Worm (Caenorhabditis elegans) whole organism, late embryonic: ENCODE measurements around the gene C24A8.6.

Experiments used
- C08G9.2 ChIP-seq: sonication (generic microtip); optimal IDR thresholded peaks from 2 replicates; lab custom pipeline; 2016; ENCODE audit warnings: mild to moderate bottlenecking, missing genetic modification characterization, moderate library complexity, missing compliant biosample characterization
- F13H6.1 ChIP-seq: sonication (generic microtip); optimal IDR thresholded peaks from 2 replicates; lab custom pipeline; 2016; ENCODE audit warnings: missing genetic modification characterization, missing compliant biosample characterization
- K02D7.2 ChIP-seq: sonication (generic microtip); optimal IDR thresholded peaks from 2 replicates; lab custom pipeline; 2017; ENCODE audit warnings: mild to moderate bottlenecking, missing genetic modification characterization, missing compliant biosample characterization
- K09A11.1 ChIP-seq: sonication (generic microtip); optimal IDR thresholded peaks from 2 replicates; lab custom pipeline; 2017; ENCODE audit warnings: antibody characterized with exemption, mild to moderate bottlenecking, missing genetic modification characterization, missing compliant biosample characterization; ENCODE audit not compliant: insufficient read depth
- T23F11.4 ChIP-seq: fragments of 200-800 bp; sonication (Bioruptor generic); optimal IDR thresholded peaks from 2 replicates; lab custom pipeline; 2018; ENCODE audit warnings: mild to moderate bottlenecking, missing genetic modification characterization, missing compliant biosample characterization
- Y22D7AL.16 ChIP-seq: sonication (generic microtip); optimal IDR thresholded peaks from 2 replicates; lab custom pipeline; 2016; ENCODE audit warnings: missing genetic modification characterization, missing compliant biosample characterization
- ceh-14 ChIP-seq: sonication (generic microtip); optimal IDR thresholded peaks from 2 replicates; lab custom pipeline; 2016; ENCODE audit warnings: missing genotype, missing genetic modification characterization, missing compliant biosample characterization
- ceh-18 ChIP-seq: sonication (generic microtip); optimal IDR thresholded peaks from 2 replicates; lab custom pipeline; 2016; ENCODE audit warnings: missing genetic modification characterization, missing compliant biosample characterization
- ceh-19 ChIP-seq: fragments of 200-800 bp; sonication (Bioruptor generic); optimal IDR thresholded peaks from 2 replicates; lab custom pipeline; 2018; ENCODE audit warnings: mild to moderate bottlenecking, missing genetic modification characterization, missing compliant biosample characterization
- ceh-2 ChIP-seq: sonication (generic microtip); optimal IDR thresholded peaks from 2 replicates; lab custom pipeline; 2016; ENCODE audit warnings: missing genotype, missing genetic modification characterization, missing compliant biosample characterization
- ceh-22 ChIP-seq: sonication (generic microtip); optimal IDR thresholded peaks from 2 replicates; lab custom pipeline; 2017; ENCODE audit warnings: missing biosample characterization, missing genetic modification characterization
- ceh-24 ChIP-seq: sonication (generic microtip); optimal IDR thresholded peaks from 2 replicates; lab custom pipeline; 2016; ENCODE audit warnings: mild to moderate bottlenecking, missing genetic modification characterization, missing compliant biosample characterization
- ceh-30 ChIP-seq: fragments of 150-350 bp; optimal IDR thresholded peaks from 2 replicates; lab custom pipeline; 2014; ENCODE audit warnings: missing biosample characterization, missing genetic modification characterization
- ceh-31 ChIP-seq: sonication (generic microtip); optimal IDR thresholded peaks from 2 replicates; lab custom pipeline; 2016; ENCODE audit warnings: missing genetic modification characterization, missing compliant biosample characterization
- ceh-34 ChIP-seq: sonication (generic microtip); optimal IDR thresholded peaks from 2 replicates; lab custom pipeline; 2016; ENCODE audit warnings: mild to moderate bottlenecking, missing genetic modification characterization, missing compliant biosample characterization
- ceh-45 ChIP-seq: fragments of 200-800 bp; sonication (Bioruptor generic); IDR thresholded peaks from 2 replicates; pipeline ENCODE4 v1.3.6; 2022; ENCODE audit warnings: missing genetic modification reagents, missing genetic modification characterization, missing compliant biosample characterization
- ceh-48 ChIP-seq: sonication (generic microtip); optimal IDR thresholded peaks from 2 replicates; lab custom pipeline; 2016; ENCODE audit warnings: missing genetic modification characterization, inconsistent platforms, missing compliant biosample characterization
- ceh-9 ChIP-seq: sonication (generic microtip); optimal IDR thresholded peaks from 2 replicates; lab custom pipeline; 2016; ENCODE audit warnings: mild to moderate bottlenecking, missing genetic modification characterization, inconsistent platforms, missing compliant biosample characterization
- che-1 ChIP-seq: sonication (generic microtip); optimal IDR thresholded peaks from 2 replicates; lab custom pipeline; 2016; ENCODE audit warnings: mild to moderate bottlenecking, missing genetic modification characterization, missing compliant biosample characterization
- dmd-4 ChIP-seq: sonication (generic microtip); optimal IDR thresholded peaks from 2 replicates; lab custom pipeline; 2016; ENCODE audit warnings: borderline replicate concordance, missing genetic modification characterization, missing compliant biosample characterization
- dve-1 ChIP-seq: sonication (generic microtip); optimal IDR thresholded peaks from 2 replicates; lab custom pipeline; 2017; ENCODE audit warnings: antibody characterized with exemption, mild to moderate bottlenecking, missing genetic modification characterization, missing compliant biosample characterization
- eyg-1 ChIP-seq: sonication (generic microtip); optimal IDR thresholded peaks from 2 replicates; lab custom pipeline; 2016; ENCODE audit warnings: missing genotype, missing genetic modification characterization, missing compliant biosample characterization
- fax-1 ChIP-seq: sonication (generic microtip); optimal IDR thresholded peaks from 2 replicates; lab custom pipeline; 2016; ENCODE audit warnings: missing genotype, missing genetic modification characterization, missing compliant biosample characterization
- fkh-10 ChIP-seq: fragments of 150-350 bp; optimal IDR thresholded peaks from 2 replicates; lab custom pipeline; 2014; ENCODE audit warnings: missing biosample characterization, missing genetic modification reagents, missing genetic modification characterization
- fkh-6 ChIP-seq: sonication (generic microtip); optimal IDR thresholded peaks from 2 replicates; lab custom pipeline; 2016; ENCODE audit warnings: missing genetic modification characterization, missing compliant biosample characterization
- gmeb-2 ChIP-seq: sonication (generic microtip); optimal IDR thresholded peaks from 2 replicates; lab custom pipeline; 2016; ENCODE audit warnings: missing genetic modification characterization, inconsistent platforms, missing compliant biosample characterization
- hlh-15 ChIP-seq: sonication (generic microtip); optimal IDR thresholded peaks from 2 replicates; lab custom pipeline; 2016; ENCODE audit warnings: missing genetic modification characterization, missing compliant biosample characterization
- hlh-30 ChIP-seq: sonication (generic microtip); optimal IDR thresholded peaks from 2 replicates; lab custom pipeline; 2017; ENCODE audit warnings: antibody characterized with exemption, missing genetic modification characterization, missing compliant biosample characterization; ENCODE audit not compliant: insufficient read depth
- hlh-6 ChIP-seq: sonication (generic microtip); optimal IDR thresholded peaks from 2 replicates; lab custom pipeline; 2016; ENCODE audit warnings: missing genotype, missing genetic modification characterization, missing compliant biosample characterization
- hlh-8 ChIP-seq: sonication (generic microtip); optimal IDR thresholded peaks from 2 replicates; lab custom pipeline; 2016; ENCODE audit warnings: missing genotype, missing genetic modification characterization, missing compliant biosample characterization
- lim-6 ChIP-seq: sonication (generic microtip); optimal IDR thresholded peaks from 2 replicates; lab custom pipeline; 2016; ENCODE audit warnings: missing genetic modification characterization, missing compliant biosample characterization
- madf-2 ChIP-seq: sonication (generic microtip); optimal IDR thresholded peaks from 2 replicates; lab custom pipeline; 2017; ENCODE audit warnings: missing genetic modification characterization, missing compliant biosample characterization
- mec-3 ChIP-seq: sonication (generic microtip); optimal IDR thresholded peaks from 2 replicates; lab custom pipeline; 2016; ENCODE audit warnings: borderline replicate concordance, missing genetic modification characterization, missing compliant biosample characterization
- nfya-1 ChIP-seq: sonication (generic microtip); optimal IDR thresholded peaks from 2 replicates; lab custom pipeline; 2017; ENCODE audit warnings: missing genetic modification characterization, mild to moderate bottlenecking, missing compliant biosample characterization, antibody characterized with exemption, moderate library complexity
- nhr-11 ChIP-seq: fragments of 150-350 bp; optimal IDR thresholded peaks from 2 replicates; lab custom pipeline; 2014; ENCODE audit warnings: missing biosample characterization, missing genetic modification characterization
- odd-2 ChIP-seq: sonication (generic microtip); optimal IDR thresholded peaks from 2 replicates; lab custom pipeline; 2017; ENCODE audit warnings: antibody characterized with exemption, mild to moderate bottlenecking, missing genetic modification characterization, missing compliant biosample characterization
- pag-3 ChIP-seq: sonication (generic microtip); optimal IDR thresholded peaks from 2 replicates; lab custom pipeline; 2016; ENCODE audit warnings: missing compliant biosample characterization, missing genetic modification characterization, borderline replicate concordance
- pat-9 ChIP-seq: fragments of 200-800 bp; sonication (Bioruptor generic); optimal IDR thresholded peaks from 2 replicates; lab custom pipeline; 2018; ENCODE audit warnings: mild to moderate bottlenecking, missing genetic modification characterization, moderate library complexity, missing compliant biosample characterization
- pax-1 ChIP-seq: fragments of 150-350 bp; optimal IDR thresholded peaks from 2 replicates; lab custom pipeline; 2014; ENCODE audit warnings: missing biosample characterization, missing genetic modification characterization
- pha-2 ChIP-seq: sonication (generic microtip); optimal IDR thresholded peaks from 2 replicates; lab custom pipeline; 2017; ENCODE audit warnings: mild to moderate bottlenecking, missing genetic modification characterization, missing compliant biosample characterization
- pha-4 ChIP-seq: fragments of 150-350 bp; optimal IDR thresholded peaks from 2 replicates; lab custom pipeline; 2018; ENCODE audit warnings: missing biosample characterization, missing genetic modification reagents, missing genetic modification characterization
- pros-1 ChIP-seq: fragments of 150-350 bp; optimal IDR thresholded peaks from 2 replicates; lab custom pipeline; 2014; ENCODE audit warnings: missing biosample characterization, missing genetic modification reagents, missing genetic modification characterization
- ref-2 ChIP-seq: sonication (generic microtip); optimal IDR thresholded peaks from 2 replicates; lab custom pipeline; 2016; ENCODE audit warnings: missing genetic modification characterization, missing compliant biosample characterization
- sdc-2 ChIP-seq: sonication (generic microtip); optimal IDR thresholded peaks from 2 replicates; lab custom pipeline; 2016; ENCODE audit warnings: missing genotype, missing genetic modification characterization, missing compliant biosample characterization
- syd-9 ChIP-seq: sonication (generic microtip); optimal IDR thresholded peaks from 2 replicates; lab custom pipeline; 2016; ENCODE audit warnings: mild to moderate bottlenecking, missing genetic modification characterization, moderate library complexity, missing compliant biosample characterization
- tbx-2 ChIP-seq: sonication (generic microtip); optimal IDR thresholded peaks from 2 replicates; lab custom pipeline; 2016; ENCODE audit warnings: missing genetic modification characterization, missing compliant biosample characterization
- tbx-7 ChIP-seq: sonication (generic microtip); optimal IDR thresholded peaks from 2 replicates; lab custom pipeline; 2016; ENCODE audit warnings: missing genotype, missing genetic modification characterization, missing compliant biosample characterization
- ttx-3 ChIP-seq: sonication (generic microtip); optimal IDR thresholded peaks from 2 replicates; lab custom pipeline; 2016; ENCODE audit warnings: missing genetic modification reagents, missing genetic modification characterization, missing compliant biosample characterization
- unc-42 ChIP-seq: sonication (generic microtip); optimal IDR thresholded peaks from 2 replicates; lab custom pipeline; 2016; ENCODE audit warnings: missing genotype, missing genetic modification characterization, missing compliant biosample characterization
- unc-55 ChIP-seq: sonication (generic microtip); optimal IDR thresholded peaks from 2 replicates; lab custom pipeline; 2017; ENCODE audit warnings: missing biosample characterization, missing genetic modification reagents, missing genetic modification characterization
- unc-86 ChIP-seq: sonication (generic microtip); optimal IDR thresholded peaks from 2 replicates; lab custom pipeline; 2016; ENCODE audit warnings: missing genetic modification characterization, missing compliant biosample characterization
- zip-5 ChIP-seq: sonication (generic microtip); optimal IDR thresholded peaks from 2 replicates; lab custom pipeline; 2016; ENCODE audit warnings: missing genetic modification characterization, missing compliant biosample characterization
- ztf-16 ChIP-seq: sonication (generic microtip); optimal IDR thresholded peaks from 2 replicates; lab custom pipeline; 2017; ENCODE audit warnings: missing genetic modification characterization, missing compliant biosample characterization

Gene C24A8.6

ce11 chrX:4307559-4308005 is 24.6 kb downstream of the C24A8.6 start (continued):
- TF ChIP-seq hlh-6 (tag; lab: Kevin White, UChicago) (no peak), fkh-6 (tag; lab: Kevin White, UChicago) (no peak), nhr-11 (tag; lab: Kevin White, UChicago) (no peak), ceh-31 (tag; lab: Kevin White, UChicago) (peak; percentile 65), fax-1 (tag; lab: Kevin White, UChicago) (no peak), sdc-2 (tag; lab: Kevin White, UChicago) (peak; percentile 47), unc-86 (tag; lab: Kevin White, UChicago) (peak; percentile 5), F13H6.1 (tag; lab: Kevin White, UChicago) (no peak), unc-42 (tag; lab: Kevin White, UChicago) (peak; percentile 18), dve-1 (tag; lab: Kevin White, UChicago) (no peak), ttx-3 (tag; lab: Kevin White, UChicago) (peak; percentile 24), pros-1 (tag; lab: Kevin White, UChicago) (no peak), ceh-24 (tag; lab: Kevin White, UChicago) (no peak), ceh-14 (tag; lab: Kevin White, UChicago) (peak; percentile 55), T23F11.4 (GFP tag; lab: Kevin White, UChicago) (no peak), Y22D7AL.16 (tag; lab: Kevin White, UChicago) (no peak), unc-55 (GFP tag; lab: Kevin White, UChicago) (peak; percentile 84), nfya-1 (tag; lab: Kevin White, UChicago) (peak; percentile 13), K09A11.1 (tag; lab: Kevin White, UChicago) (no peak), gmeb-2 (tag; lab: Kevin White, UChicago) (no peak), odd-2 (no peak), ceh-48 (tag; lab: Kevin White, UChicago) (peak; percentile 64), pha-4 (no peak), pha-2 (tag; lab: Kevin White, UChicago) (no peak), ztf-16 (no peak), ceh-45 (GFP tag; lab: Robert Waterston, UW) (no peak), dmd-4 (tag; lab: Kevin White, UChicago) (no peak), ceh-34 (tag; lab: Kevin White, UChicago) (peak; percentile 26), fkh-10 (GFP tag; lab: Kevin White, UChicago) (no peak), lim-6 (tag; lab: Kevin White, UChicago) (no peak), mec-3 (no peak), che-1 (tag; lab: Kevin White, UChicago) (no peak), hlh-15 (tag; lab: Kevin White, UChicago) (no peak), ceh-18 (tag; lab: Kevin White, UChicago) (no peak), ceh-22 (tag; lab: Kevin White, UChicago) (no peak), syd-9 (tag; lab: Kevin White, UChicago) (no peak), eyg-1 (tag; lab: Kevin White, UChicago) (no peak), pat-9 (no peak), tbx-7 (tag; lab: Kevin White, UChicago) (no peak), ceh-19 (GFP tag; lab: Kevin White, UChicago) (no peak), C08G9.2 (no peak), K02D7.2 (no peak), pag-3 (tag; lab: Kevin White, UChicago) (no peak), ceh-30 (tag; lab: Kevin White, UChicago) (no peak), ref-2 (tag; lab: Kevin White, UChicago) (peak; percentile 32), hlh-8 (tag; lab: Kevin White, UChicago) (no peak), ceh-9 (tag; lab: Kevin White, UChicago) (no peak), tbx-2 (tag; lab: Kevin White, UChicago) (no peak), pax-1 (tag; lab: Kevin White, UChicago) (no peak), zip-5 (tag; lab: Kevin White, UChicago) (no peak), madf-2 (tag; lab: Kevin White, UChicago) (no peak), ceh-2 (tag; lab: Kevin White, UChicago) (no peak), hlh-30 (tag; lab: Kevin White, UChicago) (no peak)
- TF ChIP-seq, all 69 proteins: peak for 12
